Fruit fly (Drosophila melanogaster) whole organism, embryonic: ENCODE data around the gene CG15803.

Experiments used
- Atf6 ChIP-seq: fragments of 200-800 bp; sonication (Bioruptor generic); IDR thresholded peaks from 2 replicates; pipeline ENCODE4 v1.3.6; 2022; ENCODE audit warnings: missing biosample characterization, missing genetic modification characterization
- C15 ChIP-seq: fragments of 200-800 bp; sonication (Bioruptor generic); IDR thresholded peaks from 3 replicates; pipeline ENCODE4 v1.3.6; 2022; ENCODE audit warnings: missing biosample characterization, missing genetic modification characterization
- CG10147 ChIP-seq: fragments of 200-800 bp; sonication (Bioruptor generic); optimal IDR thresholded peaks from 2 replicates; lab custom pipeline; 2019; ENCODE audit warnings: missing biosample characterization, mild to moderate bottlenecking, missing genetic modification characterization, moderate library complexity
- CG10366 ChIP-seq: fragments of 200-800 bp; sonication (Bioruptor generic); IDR thresholded peaks from 2 replicates; pipeline ENCODE4 v1.3.6; 2022; ENCODE audit warnings: missing biosample characterization, missing genetic modification characterization
- CG10565 ChIP-seq: fragments of 200-800 bp; sonication (Bioruptor generic); optimal IDR thresholded peaks from 3 replicates; lab custom pipeline; 2016; ENCODE audit warnings: missing biosample characterization, mild to moderate bottlenecking, missing genetic modification characterization
- CG11696 ChIP-seq: fragments of 200-800 bp; sonication (Bioruptor generic); IDR thresholded peaks from 2 replicates; pipeline ENCODE4 v1.3.6; 2022; ENCODE audit warnings: missing biosample characterization, missing genetic modification characterization
- CG12744 ChIP-seq: fragments of 200-800 bp; sonication (Bioruptor generic); optimal IDR thresholded peaks from 2 replicates; lab custom pipeline; 2016; ENCODE audit warnings: missing biosample characterization, missing genetic modification characterization
- CG14441 ChIP-seq: fragments of 200-800 bp; sonication (Bioruptor generic); IDR thresholded peaks from 2 replicates; pipeline ENCODE4 v1.3.6; 2022; ENCODE audit warnings: missing biosample characterization, missing genetic modification characterization
- CG1529 ChIP-seq: fragments of 200-800 bp; sonication (Bioruptor generic); optimal IDR thresholded peaks from 3 replicates; lab custom pipeline; 2018; ENCODE audit warnings: missing biosample characterization, missing genetic modification characterization
- CG15696 ChIP-seq: fragments of 200-800 bp; sonication (Bioruptor generic); optimal IDR thresholded peaks from 2 replicates; lab custom pipeline; 2019; ENCODE audit warnings: missing biosample characterization, mild to moderate bottlenecking, missing genetic modification characterization, moderate library complexity
- CG17361 ChIP-seq: fragments of 200-800 bp; sonication (Bioruptor generic); IDR thresholded peaks from 3 replicates; pipeline ENCODE4 v1.3.6; 2022; ENCODE audit warnings: missing biosample characterization, missing genetic modification characterization
- CG17912 ChIP-seq: fragments of 200-800 bp; sonication (Bioruptor generic); optimal IDR thresholded peaks from 2 replicates; lab custom pipeline; 2018; ENCODE audit warnings: missing biosample characterization, mild to moderate bottlenecking, missing genetic modification characterization
- CG18476 ChIP-seq: fragments of 200-800 bp; sonication (Bioruptor generic); optimal IDR thresholded peaks from 2 replicates; lab custom pipeline; 2016; ENCODE audit warnings: missing biosample characterization, mild to moderate bottlenecking, missing genetic modification characterization
- CG2712 ChIP-seq: fragments of 200-800 bp; optimal IDR thresholded peaks from 3 replicates; lab custom pipeline; 2019; ENCODE audit warnings: missing biosample characterization, mild to moderate bottlenecking, missing genetic modification characterization, moderate library complexity
- CG31388 ChIP-seq: fragments of 200-800 bp; sonication (Bioruptor generic); optimal IDR thresholded peaks from 2 replicates; lab custom pipeline; 2016; ENCODE audit warnings: missing biosample characterization, missing genetic modification characterization
- CG3281 ChIP-seq: fragments of 200-800 bp; sonication (Bioruptor generic); optimal IDR thresholded peaks from 3 replicates; lab custom pipeline; 2017; ENCODE audit warnings: missing biosample characterization, mild to moderate bottlenecking, missing genetic modification characterization
- CG3847 ChIP-seq: fragments of 200-800 bp; sonication (Bioruptor generic); IDR thresholded peaks from 2 replicates; pipeline ENCODE4 v1.3.6; 2022; ENCODE audit warnings: missing biosample characterization, missing genetic modification characterization
- CG6254 ChIP-seq: fragments of 200-800 bp; sonication (Bioruptor generic); optimal IDR thresholded peaks from 3 replicates; lab custom pipeline; 2017; ENCODE audit warnings: mild to moderate bottlenecking, missing biosample characterization, missing genetic modification reagents, missing genetic modification characterization
- CG6765 ChIP-seq: fragments of 200-800 bp; sonication (Bioruptor generic); optimal IDR thresholded peaks from 3 replicates; lab custom pipeline; 2017; ENCODE audit warnings: missing biosample characterization, mild to moderate bottlenecking, missing genetic modification characterization
- CG7839 ChIP-seq: fragments of 200-800 bp; sonication (Bioruptor generic); optimal IDR thresholded peaks from 3 replicates; lab custom pipeline; 2018; ENCODE audit warnings: missing biosample characterization, mild to moderate bottlenecking, missing genetic modification characterization, moderate library complexity
- CG9215 ChIP-seq: fragments of 200-800 bp; sonication (Bioruptor generic); IDR thresholded peaks from 2 replicates; pipeline ENCODE4 v1.3.6; 2022; ENCODE audit warnings: missing biosample characterization, missing genetic modification characterization
- Dref ChIP-seq: fragments of 200-800 bp; sonication (Bioruptor generic); IDR thresholded peaks from 2 replicates; pipeline ENCODE4 v1.3.6; 2022; ENCODE audit warnings: missing biosample characterization, missing genetic modification characterization
- Hmx ChIP-seq: fragments of 200-800 bp; sonication (Bioruptor generic); optimal IDR thresholded peaks from 2 replicates; lab custom pipeline; 2016; ENCODE audit warnings: missing biosample characterization, missing genetic modification characterization
- NC2α ChIP-seq: fragments of 200-800 bp; sonication (Bioruptor generic); optimal IDR thresholded peaks from 2 replicates; lab custom pipeline; 2016; ENCODE audit warnings: missing biosample characterization, missing genetic modification characterization
- Six4 ChIP-seq: fragments of 200-800 bp; sonication (Bioruptor generic); optimal IDR thresholded peaks from 2 replicates; lab custom pipeline; 2016; ENCODE audit warnings: missing biosample characterization, missing genetic modification characterization
- Vsx1 ChIP-seq: fragments of 200-800 bp; sonication (Bioruptor generic); optimal IDR thresholded peaks from 2 replicates; lab custom pipeline; 2017; ENCODE audit warnings: missing biosample characterization, mild to moderate bottlenecking, missing genetic modification characterization, missing genetic modification reagents
- al ChIP-seq: fragments of 200-800 bp; sonication (Bioruptor generic); IDR thresholded peaks from 2 replicates; pipeline ENCODE4 v1.3.6; 2022; ENCODE audit warnings: missing biosample characterization, missing genetic modification characterization
- ap ChIP-seq: fragments of 200-800 bp; sonication (Bioruptor generic); IDR thresholded peaks from 2 replicates; pipeline ENCODE4 v1.3.6; 2022; ENCODE audit warnings: missing biosample characterization, missing genetic modification characterization
- ash1 ChIP-seq: fragments of 200-800 bp; sonication (Bioruptor generic); optimal IDR thresholded peaks from 2 replicates; lab custom pipeline; 2018; ENCODE audit warnings: missing biosample characterization, mild to moderate bottlenecking, missing genetic modification characterization
- bigmax ChIP-seq: fragments of 200-800 bp; sonication (Bioruptor generic); optimal IDR thresholded peaks from 2 replicates; lab custom pipeline; 2018; ENCODE audit warnings: missing biosample characterization, mild to moderate bottlenecking, missing genetic modification characterization
- br ChIP-seq: fragments of >200 bp; optimal IDR thresholded peaks from 2 replicates; lab custom pipeline; 2017
- cato ChIP-seq: fragments of 200-800 bp; sonication (Bioruptor generic); optimal IDR thresholded peaks from 2 replicates; lab custom pipeline; 2016; ENCODE audit warnings: missing biosample characterization, missing genetic modification characterization, borderline replicate concordance
- caup ChIP-seq: fragments of 200-800 bp; sonication (Bioruptor generic); optimal IDR thresholded peaks from 3 replicates; lab custom pipeline; 2017; ENCODE audit warnings: missing biosample characterization, mild to moderate bottlenecking, missing genetic modification characterization, moderate library complexity; ENCODE audit not compliant: severe bottlenecking
- cwo ChIP-seq: fragments of 200-800 bp; sonication (Bioruptor generic); optimal IDR thresholded peaks from 3 replicates; lab custom pipeline; 2017; ENCODE audit warnings: missing biosample characterization, missing genetic modification characterization, mild to moderate bottlenecking, moderate library complexity, missing genetic modification reagents
- danr ChIP-seq: fragments of 200-800 bp; sonication (Bioruptor generic); IDR thresholded peaks from 2 replicates; pipeline ENCODE4 v1.3.6; 2022; ENCODE audit warnings: missing biosample characterization, missing genetic modification characterization
- emc ChIP-seq: fragments of 200-800 bp; sonication (Bioruptor generic); optimal IDR thresholded peaks from 2 replicates; lab custom pipeline; 2016; ENCODE audit warnings: missing biosample characterization, missing genetic modification characterization
- esg ChIP-seq: fragments of 200-800 bp; sonication (Bioruptor generic); conservative IDR thresholded peaks from 2 replicates; pipeline ENCODE4 v1.3.6; 2022; ENCODE audit warnings: missing biosample characterization, missing genetic modification characterization
- fd64A ChIP-seq: fragments of 200-800 bp; sonication (Bioruptor generic); optimal IDR thresholded peaks from 3 replicates; lab custom pipeline; 2018; ENCODE audit warnings: missing biosample characterization, mild to moderate bottlenecking, missing genetic modification characterization
- hth ChIP-seq: fragments of >200 bp; optimal IDR thresholded peaks from 2 replicates; lab custom pipeline; 2017; ENCODE audit warnings: inconsistent platforms
- jing ChIP-seq: fragments of 200-800 bp; sonication (Bioruptor generic); optimal IDR thresholded peaks from 2 replicates; lab custom pipeline; 2018; ENCODE audit warnings: missing biosample characterization, mild to moderate bottlenecking, missing genetic modification characterization
- kay ChIP-seq: fragments of 200-800 bp; sonication (Bioruptor generic); optimal IDR thresholded peaks from 2 replicates; lab custom pipeline; 2016; ENCODE audit warnings: missing biosample characterization, missing genetic modification characterization
- lbe ChIP-seq: fragments of 200-800 bp; sonication (Bioruptor generic); optimal IDR thresholded peaks from 2 replicates; lab custom pipeline; 2016; ENCODE audit warnings: missing biosample characterization, mild to moderate bottlenecking, missing genetic modification characterization
- onecut ChIP-seq: fragments of 200-800 bp; sonication (Bioruptor generic); IDR thresholded peaks from 2 replicates; pipeline ENCODE4 v1.3.6; 2022; ENCODE audit warnings: missing biosample characterization, missing genetic modification characterization
- p53 ChIP-seq: fragments of 200-800 bp; sonication (Bioruptor generic); optimal IDR thresholded peaks from 2 replicates; lab custom pipeline; 2016; ENCODE audit warnings: missing biosample characterization, missing genetic modification characterization
- pros ChIP-seq: fragments of 200-800 bp; sonication (Bioruptor generic); optimal IDR thresholded peaks from 3 replicates; lab custom pipeline; 2019; ENCODE audit warnings: missing biosample characterization, mild to moderate bottlenecking, missing genetic modification characterization, moderate library complexity
- ro ChIP-seq: fragments of 200-800 bp; sonication (Bioruptor generic); IDR thresholded peaks from 2 replicates; pipeline ENCODE4 v1.3.6; 2022; ENCODE audit warnings: missing biosample characterization, missing genetic modification characterization
- shn ChIP-seq: fragments of 200-800 bp; sonication (Bioruptor generic); optimal IDR thresholded peaks from 3 replicates; lab custom pipeline; 2016; ENCODE audit warnings: missing biosample characterization, missing genetic modification characterization
- slou ChIP-seq: fragments of 200-800 bp; sonication (Bioruptor generic); optimal IDR thresholded peaks from 3 replicates; lab custom pipeline; 2016; ENCODE audit warnings: missing biosample characterization, missing genetic modification characterization
- sob ChIP-seq: fragments of 200-800 bp; sonication (Bioruptor generic); IDR thresholded peaks from 2 replicates; pipeline ENCODE4 v1.3.6; 2022; ENCODE audit warnings: missing biosample characterization, missing genetic modification characterization
- unpg ChIP-seq: fragments of 200-800 bp; sonication (Bioruptor generic); optimal IDR thresholded peaks from 3 replicates; lab custom pipeline; 2018; ENCODE audit warnings: missing biosample characterization, mild to moderate bottlenecking, missing genetic modification characterization, moderate library complexity
- wdn ChIP-seq: fragments of 200-800 bp; sonication (Bioruptor generic); IDR thresholded peaks from 2 replicates; pipeline ENCODE4 v1.3.6; 2022; ENCODE audit warnings: missing biosample characterization, missing genetic modification characterization
- zen ChIP-seq: fragments of 200-800 bp; sonication (Bioruptor generic); optimal IDR thresholded peaks from 3 replicates; lab custom pipeline; 2018; ENCODE audit warnings: missing biosample characterization, mild to moderate bottlenecking, missing genetic modification characterization, moderate library complexity

The CG15803 gene

dm6 chr3R:18298298-18298899 lies 62.1 kb downstream of the CG15803 start (continued):
- TF ChIP-seq cwo (GFP tag; lab: Kevin White, UChicago): peak; percentile 34
- TF ChIP-seq p53 (GFP tag; lab: Kevin White, UChicago): no peak
- no peak for TF ChIP-seq hth (lab: Kevin White, UChicago)
- TF ChIP-seq pros (GFP tag; lab: Kevin White, UChicago): peak; percentile 81
- TF ChIP-seq CG10565 (GFP tag; lab: Kevin White, UChicago): no peak
- TF ChIP-seq lbe (GFP tag; lab: Kevin White, UChicago): no peak
- TF ChIP-seq fd64A (GFP tag; lab: Kevin White, UChicago): no peak
- TF ChIP-seq Dref (GFP tag; lab: Robert Waterston, UW): 0 out of 2 replicates have a peak, but pooled peaks have one; percentile 20
- no peak for TF ChIP-seq cato (GFP tag; lab: Kevin White, UChicago)
- TF ChIP-seq danr (GFP tag; lab: Robert Waterston, UW): no peak
- no peak for TF ChIP-seq CG18476 (GFP tag; lab: Kevin White, UChicago)
- TF ChIP-seq bigmax: no peak
- no peak for TF ChIP-seq C15 (GFP tag; lab: Robert Waterston, UW)
- no peak for TF ChIP-seq shn (GFP tag; lab: Kevin White, UChicago)
- no peak for TF ChIP-seq br
- no peak for TF ChIP-seq ap (GFP tag; lab: Robert Waterston, UW)
- no peak for TF ChIP-seq CG12744 (GFP tag; lab: Kevin White, UChicago)
- peak; percentile 49 for TF ChIP-seq CG17912 (GFP tag; lab: Kevin White, UChicago)
- TF ChIP-seq CG14441 (GFP tag; lab: Robert Waterston, UW): no peak
- TF ChIP-seq onecut (GFP tag; lab: Robert Waterston, UW): no peak
- no peak for TF ChIP-seq Atf6 (GFP tag; lab: Robert Waterston, UW)
- no peak for TF ChIP-seq zen (tag; lab: Kevin White, UChicago)
- no peak for TF ChIP-seq CG9215 (GFP tag; lab: Robert Waterston, UW)
- no peak for TF ChIP-seq CG2712 (tag; lab: Kevin White, UChicago)
- TF ChIP-seq CG3281: peak; percentile 8
- peak; percentile 3 for TF ChIP-seq unpg
- no peak for TF ChIP-seq CG1529 (GFP tag; lab: Kevin White, UChicago)
- no peak for TF ChIP-seq Hmx
- TF ChIP-seq caup: peak; percentile 60
- TF ChIP-seq NC2α (GFP tag; lab: Kevin White, UChicago): no peak
- no peak for TF ChIP-seq CG6765 (GFP tag; lab: Kevin White, UChicago)
- no peak for TF ChIP-seq slou (GFP tag; lab: Kevin White, UChicago)
- TF ChIP-seq CG31388 (GFP tag; lab: Kevin White, UChicago): no peak
- no peak for TF ChIP-seq CG6254
- TF ChIP-seq CG10147: no peak
- no peak for TF ChIP-seq jing (GFP tag; lab: Kevin White, UChicago)
- TF ChIP-seq sob (GFP tag; lab: Robert Waterston, UW): peak; percentile 65
- no peak for TF ChIP-seq emc
- TF ChIP-seq wdn (GFP tag; lab: Robert Waterston, UW): no peak
- no peak for TF ChIP-seq al
- peak; percentile 83 for TF ChIP-seq kay
- no peak for TF ChIP-seq CG3847 (GFP tag; lab: Robert Waterston, UW)
- peak; percentile 98 for TF ChIP-seq CG11696
- no peak for TF ChIP-seq Vsx1
- no peak for TF ChIP-seq CG15696 (tag; lab: Kevin White, UChicago)
- no peak for TF ChIP-seq CG10366 (GFP tag; lab: Robert Waterston, UW)
- no peak for TF ChIP-seq ro (GFP tag; lab: Robert Waterston, UW)
- no peak for TF ChIP-seq Six4
- no peak for TF ChIP-seq esg (GFP tag; lab: Robert Waterston, UW)
- TF ChIP-seq CG17361: no peak
- TF ChIP-seq ash1 (GFP tag; lab: Kevin White, UChicago): no peak
- TF ChIP-seq CG7839 (tag; lab: Kevin White, UChicago): peak; percentile 4
